Worm (Caenorhabditis elegans): ENCODE results near the gene C04H5.1.
A peak's percentile ranks its signal among the peaks of the same experiment; 100 is the strongest.

- TF ChIP-seq egl-27 (tag; optimal IDR thresholded peaks at IDR 0.05) (no peak), elt-3 (tag; optimal IDR thresholded peaks at IDR 0.05) (no peak), nhr-237 (tag; optimal IDR thresholded peaks at IDR 0.05) (no peak), pha-4 (tag; optimal IDR thresholded peaks at IDR 0.05) (peak; percentile 79)
Measured at ce11 chrII:14528233-14528802, 5.8 kb upstream of the C04H5.1 start, which contains the start of the genes F57C2.5 and spat-1.
